Worm (Caenorhabditis elegans) whole organism, mixed stage, embryonic: ENCODE results near the gene pgap-2.
A peak's percentile ranks its signal among the peaks of the same experiment; 100 is the strongest.

Experiments used
- M03D4.4 ChIP-seq: sonication (generic microtip); optimal IDR thresholded peaks from 2 replicates; lab custom pipeline; 2017; ENCODE audit warnings: mild to moderate bottlenecking, missing genetic modification characterization, missing compliant biosample characterization
- bed-3 ChIP-seq: fragments of 200-800 bp; sonication (Bioruptor generic); optimal IDR thresholded peaks from 3 replicates; lab custom pipeline; 2018; ENCODE audit warnings: mild to moderate bottlenecking, missing genetic modification characterization, moderate library complexity, missing compliant biosample characterization
- blmp-1 ChIP-seq: fragments of 150-350 bp; optimal IDR thresholded peaks from 2 replicates; lab custom pipeline; 2014; ENCODE audit warnings: missing biosample characterization, missing genetic modification characterization
- ceh-39 ChIP-seq: fragments of 150-350 bp; optimal IDR thresholded peaks from 2 replicates; lab custom pipeline; 2014; ENCODE audit warnings: missing biosample characterization, missing genetic modification characterization
- ceh-43 ChIP-seq: fragments of 200-800 bp; sonication (Bioruptor generic); optimal IDR thresholded peaks from 2 replicates; lab custom pipeline; 2018; ENCODE audit warnings: mild to moderate bottlenecking, missing genetic modification characterization, moderate library complexity, missing compliant biosample characterization
- ceh-83 ChIP-seq: fragments of 200-800 bp; sonication (Bioruptor generic); optimal IDR thresholded peaks from 2 replicates; lab custom pipeline; 2018; ENCODE audit warnings: mild to moderate bottlenecking, missing genetic modification characterization, missing compliant biosample characterization
- ces-1 ChIP-seq: fragments of 150-350 bp; optimal IDR thresholded peaks from 2 replicates; lab custom pipeline; 2014; ENCODE audit warnings: missing biosample characterization, missing genetic modification reagents, missing genetic modification characterization
- cnd-1 ChIP-seq: fragments of 200-800 bp; sonication (Bioruptor generic); optimal IDR thresholded peaks from 2 replicates; lab custom pipeline; 2018; ENCODE audit warnings: mild to moderate bottlenecking, missing genetic modification characterization, missing compliant biosample characterization
- drap-1 ChIP-seq: fragments of 200-800 bp; sonication (Bioruptor generic); optimal IDR thresholded peaks from 3 replicates; lab custom pipeline; 2018; ENCODE audit warnings: mild to moderate bottlenecking, missing genetic modification characterization, missing compliant biosample characterization
- elt-1 ChIP-seq: sonication (generic microtip); optimal IDR thresholded peaks from 2 replicates; lab custom pipeline; 2017; ENCODE audit warnings: missing genetic modification characterization, mild to moderate bottlenecking, missing compliant biosample characterization, antibody characterized with exemption, moderate library complexity, borderline replicate concordance; ENCODE audit not compliant: insufficient read depth
- elt-3 ChIP-seq: fragments of 150-350 bp; optimal IDR thresholded peaks from 2 replicates; lab custom pipeline; 2014; ENCODE audit warnings: missing biosample characterization, missing genetic modification characterization
- flh-1 ChIP-seq: fragments of 200-800 bp; sonication (Bioruptor generic); optimal IDR thresholded peaks from 2 replicates; lab custom pipeline; 2018; ENCODE audit warnings: mild to moderate bottlenecking, missing genetic modification characterization, moderate library complexity, missing compliant biosample characterization
- ham-2 ChIP-seq: fragments of 200-800 bp; sonication (Bioruptor generic); optimal IDR thresholded peaks from 2 replicates; lab custom pipeline; 2018; ENCODE audit warnings: mild to moderate bottlenecking, missing genetic modification characterization, missing compliant biosample characterization
- hlh-1 ChIP-seq: fragments of 150-350 bp; optimal IDR thresholded peaks from 2 replicates; lab custom pipeline; 2014; ENCODE audit warnings: missing biosample characterization, missing genetic modification reagents, missing genetic modification characterization
- lin-13 ChIP-seq: fragments of 150-350 bp; optimal IDR thresholded peaks from 2 replicates; lab custom pipeline; 2014; ENCODE audit warnings: missing biosample characterization, missing genetic modification characterization
- lin-32 ChIP-seq: fragments of 200-800 bp; sonication (Bioruptor generic); optimal IDR thresholded peaks from 2 replicates; lab custom pipeline; 2018; ENCODE audit warnings: mild to moderate bottlenecking, missing genetic modification characterization, missing compliant biosample characterization
- lsy-2 ChIP-seq: fragments of 150-350 bp; optimal IDR thresholded peaks from 2 replicates; lab custom pipeline; 2014; ENCODE audit warnings: missing biosample characterization, missing genetic modification characterization
- mep-1 ChIP-seq: fragments of 150-350 bp; optimal IDR thresholded peaks from 2 replicates; lab custom pipeline; 2017; ENCODE audit warnings: missing biosample characterization, missing genetic modification reagents, missing genetic modification characterization, inconsistent platforms
- mls-2 ChIP-seq: sonication (generic microtip); optimal IDR thresholded peaks from 2 replicates; lab custom pipeline; 2016; ENCODE audit warnings: mild to moderate bottlenecking, missing genetic modification characterization, moderate library complexity, missing compliant biosample characterization
- nhr-2 ChIP-seq: fragments of 150-350 bp; optimal IDR thresholded peaks from 2 replicates; lab custom pipeline; 2014; ENCODE audit warnings: missing biosample characterization, missing genetic modification characterization
- nhr-237 ChIP-seq: fragments of 150-350 bp; optimal IDR thresholded peaks from 2 replicates; lab custom pipeline; 2014; ENCODE audit warnings: missing biosample characterization, missing genetic modification characterization
- nhr-28 ChIP-seq: fragments of 150-350 bp; optimal IDR thresholded peaks from 2 replicates; lab custom pipeline; 2014; ENCODE audit warnings: missing biosample characterization, missing genetic modification characterization
- nhr-76 ChIP-seq: sonication (generic microtip); optimal IDR thresholded peaks from 2 replicates; lab custom pipeline; 2017; ENCODE audit warnings: missing biosample characterization, missing genetic modification characterization
- pha-4 ChIP-seq: fragments of 150-350 bp; optimal IDR thresholded peaks from 2 replicates; lab custom pipeline; 2018; ENCODE audit warnings: missing biosample characterization, missing genetic modification reagents, missing genetic modification characterization
- sem-2 ChIP-seq: fragments of 200-800 bp; sonication (Bioruptor generic); optimal IDR thresholded peaks from 2 replicates; lab custom pipeline; 2018; ENCODE audit warnings: mild to moderate bottlenecking, missing genetic modification characterization, missing compliant biosample characterization
- snpc-4 ChIP-seq: fragments of 150-350 bp; optimal IDR thresholded peaks from 2 replicates; lab custom pipeline; 2014; ENCODE audit warnings: missing biosample characterization, missing genetic modification characterization
- sptf-1 ChIP-seq: sonication (generic microtip); optimal IDR thresholded peaks from 2 replicates; lab custom pipeline; 2017; ENCODE audit warnings: mild to moderate bottlenecking, missing genetic modification characterization, moderate library complexity, missing compliant biosample characterization
- tbx-8 ChIP-seq: fragments of 200-800 bp; sonication (Bioruptor generic); optimal IDR thresholded peaks from 2 replicates; lab custom pipeline; 2018; ENCODE audit warnings: mild to moderate bottlenecking, missing genetic modification characterization, moderate library complexity, missing compliant biosample characterization
- unc-120 ChIP-seq: sonication (generic microtip); optimal IDR thresholded peaks from 2 replicates; lab custom pipeline; 2017; ENCODE audit warnings: missing genetic modification characterization, missing compliant biosample characterization; ENCODE audit not compliant: poor library complexity, severe bottlenecking
- unc-39 ChIP-seq: fragments of 150-350 bp; optimal IDR thresholded peaks from 2 replicates; lab custom pipeline; 2014; ENCODE audit warnings: missing biosample characterization, missing genetic modification characterization
- unc-62 ChIP-seq: fragments of 150-350 bp; optimal IDR thresholded peaks from 2 replicates; lab custom pipeline; 2014; ENCODE audit warnings: missing biosample characterization, missing genetic modification reagents, missing genetic modification characterization
- zip-8 ChIP-seq: fragments of 150-350 bp; optimal IDR thresholded peaks from 2 replicates; lab custom pipeline; 2014; ENCODE audit warnings: missing biosample characterization, missing genetic modification characterization
- ztf-11 ChIP-seq: fragments of 150-350 bp; optimal IDR thresholded peaks from 2 replicates; lab custom pipeline; 2014; ENCODE audit warnings: missing biosample characterization, missing genetic modification characterization

The pgap-2 gene

ce11 chrIII:4703932-4704454 is 1.3 kb upstream of the pgap-2 start, which contains the start of the genes clp-2 and mrpl-16:
clp-2 (minus strand) TSS chrIII:4704025.
mrpl-16 (plus strand) TSS chrIII:4704404.
- no peak for TF ChIP-seq ceh-39 (tag; lab: Kevin White, UChicago)
- TF ChIP-seq unc-120 (tag; lab: Kevin White, UChicago): no peak
- no peak for TF ChIP-seq nhr-2 (tag; lab: Kevin White, UChicago)
- no peak for TF ChIP-seq zip-8
- TF ChIP-seq lsy-2 (tag; lab: Kevin White, UChicago): no peak
- TF ChIP-seq nhr-28 (tag; lab: Kevin White, UChicago): no peak

ce11 chrIII:4706678-4707077 is 1.4 kb downstream of the pgap-2 start, which contains the start of gene T04A8.13:
T04A8.13 (plus strand) TSS chrIII:4706978.
- TF ChIP-seq nhr-237 (tag; lab: Kevin White, UChicago) (no peak), nhr-76 (tag; lab: Kevin White, UChicago) (no peak), blmp-1 (tag; lab: Kevin White, UChicago) (no peak), snpc-4 (tag; lab: Kevin White, UChicago) (no peak), drap-1 (GFP tag; lab: Kevin White, UChicago) (no peak), unc-120 (tag; lab: Kevin White, UChicago) (no peak), mep-1 (no peak), mls-2 (tag; lab: Kevin White, UChicago) (no peak), pha-4 (tag; lab: Kevin White, UChicago) (no peak), cnd-1 (tag; lab: Kevin White, UChicago) (no peak), ceh-43 (GFP tag; lab: Kevin White, UChicago) (no peak), hlh-1 (tag; lab: Kevin White, UChicago) (no peak), bed-3 (GFP tag; lab: Kevin White, UChicago) (no peak), elt-1 (tag; lab: Kevin White, UChicago) (no peak)

- TF ChIP-seq cnd-1 (tag; lab: Kevin White, UChicago) (no peak), unc-120 (tag; lab: Kevin White, UChicago) (no peak), bed-3 (GFP tag; lab: Kevin White, UChicago) (no peak), mep-1 (no peak), ceh-83 (GFP tag; lab: Kevin White, UChicago) (no peak), nhr-28 (tag; lab: Kevin White, UChicago) (no peak), sptf-1 (tag; lab: Kevin White, UChicago) (no peak)
These were observed 3.6 kb downstream of the pgap-2 start, which contains the start of gene T04A8.18 for ce11 chrIII:4708909-4709308. T04A8.18 (plus strand) TSS chrIII:4709209.

ce11 chrIII:4715088-4715487 is 9.8 kb downstream of the pgap-2 start, which contains the start of gene him-18:
him-18 (minus strand) TSS chrIII:4715188.
- TF ChIP-seq elt-3 (tag; lab: Kevin White, UChicago) (no peak), sem-2 (GFP tag; lab: Kevin White, UChicago) (no peak), ztf-11 (no peak), lin-13 (tag; lab: Kevin White, UChicago) (no peak), lsy-2 (tag; lab: Kevin White, UChicago) (no peak), pha-4 (tag; lab: Kevin White, UChicago) (no peak), ceh-43 (GFP tag; lab: Kevin White, UChicago) (no peak), unc-39 (tag; lab: Kevin White, UChicago) (no peak)

- peak; percentile 12 for TF ChIP-seq drap-1 (GFP tag; lab: Kevin White, UChicago)
- no peak for TF ChIP-seq nhr-2 (tag; lab: Kevin White, UChicago)
- no peak for TF ChIP-seq mls-2 (tag; lab: Kevin White, UChicago)
- TF ChIP-seq lsy-2 (tag; lab: Kevin White, UChicago): no peak
- no peak for TF ChIP-seq mep-1
- peak; percentile 81 for TF ChIP-seq lin-13 (tag; lab: Kevin White, UChicago)
- TF ChIP-seq pha-4 (tag; lab: Kevin White, UChicago): peak; percentile 42
- TF ChIP-seq unc-62 (GFP tag; lab: Kevin White, UChicago): no peak
- TF ChIP-seq nhr-237 (tag; lab: Kevin White, UChicago): peak; percentile 44
- TF ChIP-seq M03D4.4 (tag; lab: Kevin White, UChicago): no peak
- TF ChIP-seq flh-1 (GFP tag; lab: Kevin White, UChicago): no peak
- TF ChIP-seq hlh-1 (tag; lab: Kevin White, UChicago): no peak
- no peak for TF ChIP-seq ceh-83 (GFP tag; lab: Kevin White, UChicago)
- no peak for TF ChIP-seq lin-32 (GFP tag; lab: Kevin White, UChicago)
- no peak for TF ChIP-seq unc-120 (tag; lab: Kevin White, UChicago)
- peak; percentile 16 for TF ChIP-seq ham-2 (GFP tag; lab: Kevin White, UChicago)
- TF ChIP-seq ceh-39 (tag; lab: Kevin White, UChicago): no peak
- TF ChIP-seq ces-1 (GFP tag; lab: Kevin White, UChicago): no peak
- TF ChIP-seq cnd-1 (tag; lab: Kevin White, UChicago): no peak
- no peak for TF ChIP-seq tbx-8 (GFP tag; lab: Kevin White, UChicago)
These were observed 15.4 kb downstream of the pgap-2 start, which contains the start of gene emb-5 for ce11 chrIII:4720620-4721227. emb-5 (minus strand) TSS chrIII:4720670.
